Fruit fly (Drosophila melanogaster): Measurements from ENCODE around the gene Eig71Eg.

Eig71Eg gene

DNA sequence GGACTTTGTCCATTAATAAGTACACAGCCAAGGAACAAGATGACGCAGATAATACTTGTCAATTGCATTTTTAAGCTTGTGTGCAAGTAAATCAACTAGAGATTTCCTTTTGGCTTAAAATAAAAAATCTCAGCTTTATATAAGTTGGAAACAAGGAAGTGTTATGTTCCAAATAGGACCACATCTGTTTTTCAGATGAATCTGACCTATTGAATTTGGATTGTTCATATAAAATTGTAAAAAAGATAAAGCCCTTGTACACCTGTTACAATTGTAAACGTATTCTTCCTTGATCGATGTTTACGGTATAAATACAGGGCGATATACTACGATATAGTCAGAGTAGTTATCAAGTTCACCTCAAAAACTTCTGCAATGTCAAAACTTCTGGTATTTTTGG is at the start of gene Eig71Eg, which contains the start of gene Eig71Ef:
TSS of gene Eig71Eg (plus strand) at position 339 of the 400 bp plus-strand sequence.
TSS of gene Eig71Ef (minus strand) at position 101 of the 400 bp plus-strand sequence.
- TF ChIP-seq Ets98B (GFP tag; IDR thresholded peaks at IDR 0.05) (no peak), CG4496 (GFP tag; IDR thresholded peaks at IDR 0.05) (no peak), EcR (GFP tag; optimal IDR thresholded peaks at IDR 0.05) (no peak), CG13204 (GFP tag; optimal IDR thresholded peaks at IDR 0.05) (no peak), gl (tag; optimal IDR thresholded peaks at IDR 0.05) (no peak), fd96Ca (GFP tag; IDR thresholded peaks at IDR 0.05) (no peak), CG8301 (tag; optimal IDR thresholded peaks at IDR 0.05) (no peak), CG17806 (tag; optimal IDR thresholded peaks at IDR 0.05) (no peak), rn (GFP tag; IDR thresholded peaks at IDR 0.05) (no peak), Snoo (tag; optimal IDR thresholded peaks at IDR 0.05) (no peak), CG34367 (tag; optimal IDR thresholded peaks at IDR 0.05) (no peak), D1 (tag; optimal IDR thresholded peaks at IDR 0.05) (no peak), CG9948 (tag; optimal IDR thresholded peaks at IDR 0.05) (no peak), CG8159 (tag; optimal IDR thresholded peaks at IDR 0.05) (no peak), Pif1A (GFP tag; optimal IDR thresholded peaks at IDR 0.05) (no peak), CG12605 (GFP tag; IDR thresholded peaks at IDR 0.05) (no peak), CG15710 (tag; optimal IDR thresholded peaks at IDR 0.05) (no peak), CG32121 (GFP tag; IDR thresholded peaks at IDR 0.05) (no peak)

DNA sequence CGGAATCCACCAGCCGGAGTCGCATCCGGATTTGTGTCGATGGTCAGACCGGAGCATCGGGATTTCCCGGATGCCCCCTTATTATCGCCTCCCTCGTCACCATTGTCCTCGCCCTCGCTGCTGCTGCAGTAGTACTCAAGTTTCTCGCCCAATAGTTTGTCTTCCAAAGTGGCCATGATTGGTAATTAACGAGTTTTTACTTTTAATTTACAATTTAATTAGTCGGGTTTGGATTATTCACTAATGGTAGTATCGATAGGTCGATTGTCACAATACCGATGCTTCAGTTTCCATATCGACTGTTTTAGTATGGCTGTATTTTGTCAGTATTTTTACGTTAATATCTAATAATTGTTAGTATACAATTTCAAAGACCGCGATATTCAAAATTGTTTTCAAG is 47.3 kb upstream of the Eig71Eg start, which contains the start of gene CG7650:
TSS of gene CG7650 (minus strand) at position 278 of the 400 bp plus-strand sequence.
- TF ChIP-seq CG12605 (GFP tag; IDR thresholded peaks at IDR 0.05) (no peak), CG10348 (GFP tag; IDR thresholded peaks at IDR 0.05) (no peak), D1 (tag; optimal IDR thresholded peaks at IDR 0.05) (no peak), CG32121 (GFP tag; IDR thresholded peaks at IDR 0.05) (no peak), CG17806 (tag; optimal IDR thresholded peaks at IDR 0.05) (no peak), EcR (GFP tag; optimal IDR thresholded peaks at IDR 0.05) (no peak), CG15710 (tag; optimal IDR thresholded peaks at IDR 0.05) (no peak), Ets98B (GFP tag; IDR thresholded peaks at IDR 0.05) (no peak), CG8159 (tag; optimal IDR thresholded peaks at IDR 0.05) (no peak), CG13204 (GFP tag; optimal IDR thresholded peaks at IDR 0.05) (no peak), Pif1B (GFP tag; optimal IDR thresholded peaks at IDR 0.05) (no peak), CG14655 (GFP tag; optimal IDR thresholded peaks at IDR 0.05) (no peak), CG9948 (tag; optimal IDR thresholded peaks at IDR 0.05) (no peak)

dm6 chr3L:15612728-15613127 is 44.7 kb upstream of the Eig71Eg start, which contains the start of gene CG13449:
CG13449 (minus strand) TSS chr3L:15612828.
- no peak for TF ChIP-seq CG32121 (GFP tag; IDR thresholded peaks at IDR 0.05)
- no peak for TF ChIP-seq CG12605 (GFP tag; IDR thresholded peaks at IDR 0.05)
- no peak for TF ChIP-seq Snoo (tag; optimal IDR thresholded peaks at IDR 0.05)
- TF ChIP-seq Pif1A (GFP tag; optimal IDR thresholded peaks at IDR 0.05) = no peak
- no peak for TF ChIP-seq Ets98B (GFP tag; IDR thresholded peaks at IDR 0.05)
- no peak for TF ChIP-seq rn (GFP tag; IDR thresholded peaks at IDR 0.05)
- no peak for TF ChIP-seq CG17806 (tag; optimal IDR thresholded peaks at IDR 0.05)
- no peak for TF ChIP-seq EcR (GFP tag; optimal IDR thresholded peaks at IDR 0.05)

DNA sequence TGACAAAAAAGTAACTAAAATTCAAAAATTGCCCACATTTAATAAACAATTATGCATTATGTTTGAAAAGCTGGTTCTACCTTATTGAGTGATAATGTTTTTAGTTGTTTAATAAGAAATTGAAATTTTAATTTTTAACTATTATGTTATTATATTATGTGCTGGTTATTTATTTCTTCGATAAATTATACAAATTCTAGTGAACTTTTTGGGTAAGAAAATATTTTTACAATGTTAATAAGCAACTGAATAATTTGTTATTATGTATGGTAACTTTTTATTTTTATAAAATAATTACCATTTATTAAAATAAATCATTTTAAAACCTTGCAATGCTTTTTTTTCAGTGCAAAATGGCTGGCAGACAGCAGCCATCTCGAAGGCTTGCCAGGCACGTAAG is 40.9 kb upstream of the Eig71Eg start:
- no peak for TF ChIP-seq CG13204 (GFP tag; optimal IDR thresholded peaks at IDR 0.05)
- TF ChIP-seq CG12605 (GFP tag; IDR thresholded peaks at IDR 0.05) = no peak
- TF ChIP-seq Pif1B (GFP tag; optimal IDR thresholded peaks at IDR 0.05) = no peak
- no peak for TF ChIP-seq CG8301 (tag; optimal IDR thresholded peaks at IDR 0.05)
- TF ChIP-seq CG10348 (GFP tag; IDR thresholded peaks at IDR 0.05) = no peak
- no peak for TF ChIP-seq fd96Ca (GFP tag; IDR thresholded peaks at IDR 0.05)
- no peak for TF ChIP-seq CG9948 (tag; optimal IDR thresholded peaks at IDR 0.05)
- no peak for TF ChIP-seq Pif1A (GFP tag; optimal IDR thresholded peaks at IDR 0.05)
- TF ChIP-seq CG34367 (tag; optimal IDR thresholded peaks at IDR 0.05) = no peak
- TF ChIP-seq CG14655 (GFP tag; optimal IDR thresholded peaks at IDR 0.05) = no peak
- TF ChIP-seq D1 (tag; optimal IDR thresholded peaks at IDR 0.05) = no peak
- no peak for TF ChIP-seq EcR (GFP tag; optimal IDR thresholded peaks at IDR 0.05)
- no peak for TF ChIP-seq CG32121 (GFP tag; IDR thresholded peaks at IDR 0.05)
- TF ChIP-seq CG4496 (GFP tag; IDR thresholded peaks at IDR 0.05) = no peak
- no peak for TF ChIP-seq Snoo (tag; optimal IDR thresholded peaks at IDR 0.05)

DNA sequence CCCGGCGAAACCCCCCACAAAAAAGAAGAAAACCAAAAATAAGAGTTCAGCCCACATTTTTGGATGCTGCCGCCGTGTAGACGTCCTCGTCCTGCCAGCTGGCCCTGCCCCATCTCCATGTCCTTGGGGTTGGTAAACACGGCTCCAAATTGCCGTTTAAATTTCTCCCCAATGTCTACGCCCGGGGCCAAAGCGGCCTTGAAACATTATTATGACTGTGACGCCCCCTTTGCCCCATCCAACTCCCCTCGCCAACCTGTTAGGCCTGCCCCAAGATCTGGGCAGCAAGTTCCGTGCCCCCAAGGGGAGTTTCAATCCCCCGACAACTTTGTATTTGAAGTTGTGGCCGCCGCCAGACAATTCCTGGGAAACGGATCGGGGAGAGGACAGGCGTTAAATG is 40.5 kb upstream of the Eig71Eg start:
- no peak for TF ChIP-seq CG13204 (GFP tag; optimal IDR thresholded peaks at IDR 0.05)

DNA sequence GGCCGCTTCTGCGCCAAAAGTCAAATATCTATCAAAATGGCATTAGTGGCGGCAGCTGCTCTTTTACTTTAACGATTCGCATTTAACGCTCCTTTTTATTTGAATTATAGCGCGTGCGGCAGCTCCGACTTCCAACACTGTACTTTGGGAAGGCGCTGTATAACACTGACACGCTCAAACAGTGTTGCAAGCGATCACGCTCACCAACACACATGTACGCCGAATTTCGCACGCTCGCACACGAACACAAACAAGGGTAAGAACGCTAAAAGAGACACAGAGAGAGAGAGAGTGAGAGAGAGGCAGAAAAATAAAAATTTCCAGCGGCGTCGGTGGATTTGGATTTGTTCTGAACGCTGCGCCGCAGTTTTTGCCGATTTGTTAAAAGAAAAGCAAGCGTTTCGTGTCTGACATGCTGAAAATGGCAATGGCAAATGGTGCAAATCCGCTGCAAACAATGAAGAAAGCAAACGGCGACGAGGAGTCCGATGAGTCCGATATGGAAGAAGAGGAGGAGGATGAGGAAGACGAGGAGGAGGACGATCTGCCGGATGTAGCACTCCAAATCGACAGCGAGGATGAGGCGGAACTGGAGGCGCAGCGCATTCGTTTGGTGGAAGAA is 37.7 kb upstream of the Eig71Eg start, which contains the start of gene Phs:
TSS of gene Phs (plus strand) at position 276 of the 622 bp plus-strand sequence.
- TF ChIP-seq CG10348 (GFP tag; IDR thresholded peaks at IDR 0.05) = no peak
- no peak for TF ChIP-seq CG8301 (tag; optimal IDR thresholded peaks at IDR 0.05)
- no peak for TF ChIP-seq Pif1A (GFP tag; optimal IDR thresholded peaks at IDR 0.05)
- TF ChIP-seq D1 (tag; optimal IDR thresholded peaks at IDR 0.05) = peak; percentile 9
- no peak for TF ChIP-seq CG12605 (GFP tag; IDR thresholded peaks at IDR 0.05)
- TF ChIP-seq Pif1B (GFP tag; optimal IDR thresholded peaks at IDR 0.05) = peak; percentile 63
- peak; percentile 76 for TF ChIP-seq Ets98B (GFP tag; IDR thresholded peaks at IDR 0.05)
- no peak for TF ChIP-seq CG9948 (tag; optimal IDR thresholded peaks at IDR 0.05)
- peak; percentile 2 for TF ChIP-seq gl (tag; optimal IDR thresholded peaks at IDR 0.05)
- peak; percentile 46 for TF ChIP-seq CG15710 (tag; optimal IDR thresholded peaks at IDR 0.05)
- TF ChIP-seq CG32121 (GFP tag; IDR thresholded peaks at IDR 0.05) = peak; percentile 73
- TF ChIP-seq CG34367 (tag; optimal IDR thresholded peaks at IDR 0.05) = peak; percentile 44
- peak; percentile 27 for TF ChIP-seq CG17806 (tag; optimal IDR thresholded peaks at IDR 0.05)
- no peak for TF ChIP-seq CG14655 (GFP tag; optimal IDR thresholded peaks at IDR 0.05)
- TF ChIP-seq EcR (GFP tag; optimal IDR thresholded peaks at IDR 0.05) = peak; percentile 64
- TF ChIP-seq CG8159 (tag; optimal IDR thresholded peaks at IDR 0.05) = peak; percentile 52
- peak; percentile 82 for TF ChIP-seq CG4496 (GFP tag; IDR thresholded peaks at IDR 0.05)
- TF ChIP-seq CG13204 (GFP tag; optimal IDR thresholded peaks at IDR 0.05) = peak; percentile 38
- peak; percentile 73 for TF ChIP-seq Snoo (tag; optimal IDR thresholded peaks at IDR 0.05)
- no peak for TF ChIP-seq rn (GFP tag; IDR thresholded peaks at IDR 0.05)
- peak; percentile 81 for TF ChIP-seq fd96Ca (GFP tag; IDR thresholded peaks at IDR 0.05)

Data from whole organism, pupa.